Worm (Caenorhabditis elegans) whole organism, dauer: Measurements from ENCODE around the gene acs-2.
"Not testable (repeated sequence)": the region's sequence is repeated elsewhere in the genome, so short reads cannot be mapped to it uniquely, and the experiment has no call there.

Experiments used
- unc-62 ChIP-seq: sonication (generic microtip); optimal IDR thresholded peaks from 2 replicates; lab custom pipeline; 2017; ENCODE audit warnings: missing biosample characterization, missing genetic modification reagents, missing genetic modification characterization

Gene acs-2

DNA sequence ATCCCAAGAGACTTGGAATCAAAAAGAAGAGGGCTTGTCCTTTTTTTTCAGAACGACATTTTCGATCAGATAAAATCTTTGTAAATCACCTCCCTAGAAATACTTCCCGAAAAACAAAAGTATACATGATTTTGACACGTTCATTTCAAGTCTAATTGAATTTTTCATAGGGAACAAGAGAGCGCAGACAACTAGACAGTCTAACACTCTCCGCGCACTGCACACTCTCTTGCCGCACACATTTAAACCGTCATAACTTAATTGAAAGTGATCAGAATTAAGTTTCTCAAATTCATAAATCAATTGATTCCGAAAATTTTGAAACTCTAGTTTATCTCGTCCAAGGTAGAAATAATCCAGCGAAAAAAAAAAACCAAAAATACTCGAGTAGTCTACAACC is 7.5 kb upstream of the acs-2 start:
- no peak for TF ChIP-seq unc-62 (GFP tag; lab: Kevin White, UChicago)

ce11 chrV:15562541-15562940 is 4.7 kb upstream of the acs-2 start:
- TF ChIP-seq unc-62 (GFP tag; lab: Kevin White, UChicago): no peak

- no peak for TF ChIP-seq unc-62 (GFP tag; lab: Kevin White, UChicago)
Measured at ce11 chrV:15563477-15563876, 3.7 kb upstream of the acs-2 start.

ce11 chrV:15563985-15564384 is 3.2 kb upstream of the acs-2 start:
- no peak for TF ChIP-seq unc-62 (GFP tag; lab: Kevin White, UChicago)

- TF ChIP-seq unc-62 (GFP tag; lab: Kevin White, UChicago): no peak
Measured at ce11 chrV:15566511-15567178, 549 bp upstream of the acs-2 start.

- no peak for TF ChIP-seq unc-62 (GFP tag; lab: Kevin White, UChicago)
Measured at ce11 chrV:15568381-15568780, 1.2 kb downstream of the acs-2 start.

ce11 chrV:15569702-15570430 is 2.7 kb downstream of the acs-2 start, which contains the start of gene lsm-5:
lsm-5 (plus strand) TSS chrV:15570380.
- TF ChIP-seq unc-62 (GFP tag; lab: Kevin White, UChicago): no peak

- no peak for TF ChIP-seq unc-62 (GFP tag; lab: Kevin White, UChicago)
Measured at ce11 chrV:15571006-15571526, 3.9 kb downstream of the acs-2 start, which contains the start of gene fbxa-95. fbxa-95 (plus strand) TSS chrV:15571476.

ce11 chrV:15572613-15573012 is 5.4 kb downstream of the acs-2 start, which contains the start of gene fbxa-94:
fbxa-94 (plus strand) TSS chrV:15572913.
- no peak for TF ChIP-seq unc-62 (GFP tag; lab: Kevin White, UChicago)

ce11 chrV:15575305-15575704 is 8.1 kb downstream of the acs-2 start, which contains the start of gene mdt-28:
mdt-28 (minus strand) TSS chrV:15575405.
- TF ChIP-seq unc-62 (GFP tag; lab: Kevin White, UChicago): no peak

DNA sequence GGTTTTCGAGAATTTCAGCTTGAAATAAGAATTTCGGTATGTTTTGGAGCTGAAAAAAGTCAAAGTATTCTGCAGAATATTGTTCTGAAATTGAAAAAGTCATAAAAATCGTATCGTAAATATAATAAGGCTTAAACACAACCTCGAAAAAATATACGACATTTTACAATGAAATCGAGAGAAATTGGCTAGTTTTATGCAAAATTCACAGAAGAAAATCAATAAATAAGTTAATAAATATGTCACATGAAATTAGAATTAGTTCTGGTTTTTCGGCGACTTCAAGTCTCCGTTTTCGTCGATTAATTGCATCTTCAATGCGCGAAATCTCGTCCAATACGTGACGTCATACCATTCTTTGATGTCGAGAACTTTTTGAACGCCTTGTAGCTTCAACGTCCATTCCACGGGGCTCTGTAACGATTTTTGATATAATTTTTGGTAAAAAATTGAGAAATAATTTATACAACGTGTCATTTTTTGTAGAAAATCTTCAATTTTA is 10.3 kb downstream of the acs-2 start, which contains the start of gene atx-3:
Gene atx-3, minus strand, starts transcription at position 51 of the 502 bp plus-strand sequence.
- no peak for TF ChIP-seq unc-62 (GFP tag; lab: Kevin White, UChicago)

DNA sequence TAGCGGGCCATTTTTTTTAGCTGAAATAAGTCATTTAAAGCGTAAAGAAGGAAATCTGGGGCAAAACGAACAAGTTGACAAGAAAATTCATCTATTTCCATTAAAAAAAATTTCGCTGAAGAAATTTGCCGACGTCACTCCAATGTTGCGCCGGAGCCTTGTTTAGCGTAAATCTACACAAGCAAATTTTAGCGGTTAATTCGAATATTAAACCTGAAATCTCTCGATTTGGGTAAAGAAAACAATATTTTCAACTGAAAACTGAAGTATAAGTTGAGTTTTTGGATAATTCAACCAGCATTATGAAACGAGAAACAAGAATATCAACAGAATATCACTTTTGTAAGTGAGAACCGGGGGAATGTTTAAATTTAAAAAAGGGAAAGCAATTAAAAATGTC is 11.2 kb downstream of the acs-2 start, which contains the start of gene F28F8.9:
Gene F28F8.9, minus strand, starts transcription at position 288 of the 400 bp plus-strand sequence.
- TF ChIP-seq unc-62 (GFP tag; lab: Kevin White, UChicago): no peak

ce11 chrV:15590183-15590667 is 23.0 kb downstream of the acs-2 start, which contains the start of gene F28F8.7:
F28F8.7 (minus strand) TSS chrV:15590617.
- not testable (repeated sequence) for TF ChIP-seq unc-62 (GFP tag; lab: Kevin White, UChicago)

ce11 chrV:15594573-15594972 is 27.4 kb downstream of the acs-2 start, which contains the start of gene fbxa-139:
fbxa-139 (minus strand) TSS chrV:15594673.
- TF ChIP-seq unc-62 (GFP tag; lab: Kevin White, UChicago): no peak

DNA sequence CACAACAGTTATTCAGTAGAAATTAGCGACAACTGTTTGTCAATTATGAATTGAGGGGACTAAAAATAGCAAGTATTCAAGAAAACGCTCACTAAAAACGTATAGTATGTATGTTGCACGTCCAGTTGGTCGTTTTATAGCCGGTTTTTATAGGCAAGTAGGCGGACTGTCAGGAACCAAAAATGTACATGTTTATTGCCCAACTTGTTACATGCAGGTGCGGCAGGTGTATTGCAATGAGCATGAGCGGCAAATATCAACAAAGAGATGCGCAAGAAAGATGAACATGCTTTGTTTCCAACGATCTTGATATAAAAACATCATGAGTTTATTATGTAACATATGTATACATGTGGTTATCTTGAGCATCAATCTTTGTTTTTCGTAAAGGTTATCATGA is 32.6 kb downstream of the acs-2 start, which contains the start of gene B0391.14:
Gene B0391.14, minus strand, starts transcription at position 101 of the 400 bp plus-strand sequence.
- TF ChIP-seq unc-62 (GFP tag; lab: Kevin White, UChicago): not testable (repeated sequence)
